Worm (Caenorhabditis elegans) whole organism, young adult: Measurements from ENCODE around the gene F21C10.7.

Source experiments
- B0261.1 ChIP-seq: sonication (generic microtip); optimal IDR thresholded peaks from 2 replicates; lab custom pipeline; 2016; ENCODE audit warnings: mild to moderate bottlenecking, missing genetic modification characterization, moderate library complexity, missing compliant biosample characterization
- C17E4.6 ChIP-seq: fragments of 200-800 bp; sonication (Bioruptor generic); IDR thresholded peaks from 2 replicates; pipeline ENCODE4 v1.3.6; 2022; ENCODE audit warnings: missing genetic modification reagents, missing genetic modification characterization, missing compliant biosample characterization
- D2030.7 ChIP-seq: fragments of 200-800 bp; sonication (Bioruptor generic); IDR thresholded peaks from 2 replicates; pipeline ENCODE4 v1.3.6; 2022; ENCODE audit warnings: missing genetic modification reagents, missing genetic modification characterization, missing compliant biosample characterization
- F10E7.11 ChIP-seq: sonication (generic microtip); optimal IDR thresholded peaks from 2 replicates; lab custom pipeline; 2017; ENCODE audit warnings: mild to moderate bottlenecking, missing genetic modification characterization, moderate library complexity, missing compliant biosample characterization
- F22D6.2 ChIP-seq: sonication (generic microtip); optimal IDR thresholded peaks from 2 replicates; lab custom pipeline; 2016; ENCODE audit warnings: mild to moderate bottlenecking, missing genetic modification characterization, missing compliant biosample characterization
- F23B12.7 ChIP-seq: sonication (generic microtip); optimal IDR thresholded peaks from 2 replicates; lab custom pipeline; 2017; ENCODE audit warnings: missing genetic modification characterization, mild to moderate bottlenecking, missing compliant biosample characterization, antibody characterized with exemption, moderate library complexity; ENCODE audit not compliant: insufficient read depth
- F55B11.4 ChIP-seq: sonication (generic microtip); optimal IDR thresholded peaks from 2 replicates; lab custom pipeline; 2016; ENCODE audit warnings: missing compliant biosample characterization, missing genetic modification characterization, borderline replicate concordance; ENCODE audit not compliant: insufficient read depth
- F57A8.1 ChIP-seq: fragments of 200-800 bp; sonication (Bioruptor generic); optimal IDR thresholded peaks from 2 replicates; lab custom pipeline; 2018; ENCODE audit warnings: mild to moderate bottlenecking, missing genetic modification characterization, moderate library complexity, missing compliant biosample characterization
- F57C9.4 ChIP-seq: sonication (generic microtip); optimal IDR thresholded peaks from 2 replicates; lab custom pipeline; 2017; ENCODE audit warnings: mild to moderate bottlenecking, missing genetic modification characterization, missing compliant biosample characterization
- K12H6.12 ChIP-seq: fragments of 200-800 bp; sonication (Bioruptor generic); optimal IDR thresholded peaks from 2 replicates; lab custom pipeline; 2018; ENCODE audit warnings: mild to moderate bottlenecking, missing genetic modification characterization, missing compliant biosample characterization
- T07F8.4 ChIP-seq: sonication (generic microtip); optimal IDR thresholded peaks from 2 replicates; lab custom pipeline; 2016; ENCODE audit warnings: mild to moderate bottlenecking, missing genetic modification characterization, moderate library complexity, missing compliant biosample characterization
- Y56A3A.18 ChIP-seq: fragments of 200-800 bp; sonication (Bioruptor generic); IDR thresholded peaks from 2 replicates; pipeline ENCODE4 v1.3.6; 2022; ENCODE audit warnings: missing genetic modification reagents, missing genetic modification characterization, missing compliant biosample characterization
- Y67H2A.10 ChIP-seq: fragments of 200-800 bp; sonication (Bioruptor generic); conservative IDR thresholded peaks from 2 replicates; pipeline ENCODE4 v1.3.6; 2022; ENCODE audit warnings: missing genetic modification reagents, missing genetic modification characterization, missing compliant biosample characterization
- Y95B8A.8 ChIP-seq: fragments of 200-800 bp; sonication (Bioruptor generic); IDR thresholded peaks from 2 replicates; pipeline ENCODE4 v1.3.6; 2022; ENCODE audit warnings: missing genetic modification reagents, missing genetic modification characterization, missing compliant biosample characterization
- athp-1 ChIP-seq: sonication (generic microtip); optimal IDR thresholded peaks from 2 replicates; lab custom pipeline; 2017; ENCODE audit warnings: mild to moderate bottlenecking, missing genetic modification characterization, missing compliant biosample characterization
- attf-3 ChIP-seq: fragments of 200-800 bp; sonication (Bioruptor generic); conservative IDR thresholded peaks from 2 replicates; pipeline ENCODE4 v1.3.6; 2022; ENCODE audit warnings: missing genetic modification reagents, missing genetic modification characterization, missing compliant biosample characterization
- bed-1 ChIP-seq: fragments of 200-800 bp; sonication (Bioruptor generic); IDR thresholded peaks from 2 replicates; pipeline ENCODE4 v1.3.6; 2022; ENCODE audit warnings: missing genetic modification reagents, missing genetic modification characterization, missing compliant biosample characterization
- cebp-2 ChIP-seq: fragments of 200-800 bp; sonication (Bioruptor generic); IDR thresholded peaks from 2 replicates; pipeline ENCODE4 v1.3.6; 2022; ENCODE audit warnings: missing genetic modification characterization, missing compliant biosample characterization
- ceh-27 ChIP-seq: fragments of 200-800 bp; sonication (Bioruptor generic); optimal IDR thresholded peaks from 2 replicates; lab custom pipeline; 2018; ENCODE audit warnings: mild to moderate bottlenecking, missing genetic modification characterization, moderate library complexity, missing compliant biosample characterization
- ceh-79 ChIP-seq: sonication (generic microtip); optimal IDR thresholded peaks from 2 replicates; lab custom pipeline; 2017; ENCODE audit warnings: mild to moderate bottlenecking, missing genetic modification characterization, missing compliant biosample characterization
- chd-7 ChIP-seq: sonication (generic microtip); optimal IDR thresholded peaks from 2 replicates; lab custom pipeline; 2016; ENCODE audit warnings: mild to moderate bottlenecking, missing genetic modification characterization, moderate library complexity, missing compliant biosample characterization
- dox-1 ChIP-seq: fragments of 200-800 bp; sonication (Bioruptor generic); IDR thresholded peaks from 2 replicates; pipeline ENCODE4 v1.3.6; 2022; ENCODE audit warnings: missing genetic modification reagents, missing genetic modification characterization, missing compliant biosample characterization
- efl-1 ChIP-seq: fragments of 150-350 bp; optimal IDR thresholded peaks from 2 replicates; lab custom pipeline; 2014; ENCODE audit warnings: missing biosample characterization, missing genetic modification reagents, missing genetic modification characterization
- egrh-3 ChIP-seq: fragments of 200-800 bp; sonication (Bioruptor generic); IDR thresholded peaks from 2 replicates; pipeline ENCODE4 v1.3.6; 2022; ENCODE audit warnings: missing genetic modification reagents, missing genetic modification characterization, missing compliant biosample characterization
- ekl-4 ChIP-seq: fragments of 200-800 bp; sonication (Bioruptor generic); IDR thresholded peaks from 2 replicates; pipeline ENCODE4 v1.3.6; 2022; ENCODE audit warnings: missing genetic modification reagents, missing genetic modification characterization, missing compliant biosample characterization
- hlh-26 ChIP-seq: fragments of 200-800 bp; sonication (Bioruptor generic); conservative IDR thresholded peaks from 2 replicates; pipeline ENCODE4 v1.3.6; 2022; ENCODE audit warnings: missing genetic modification reagents, missing genetic modification characterization, missing compliant biosample characterization
- hmg-20 ChIP-seq: fragments of 200-800 bp; sonication (Bioruptor generic); IDR thresholded peaks from 2 replicates; pipeline ENCODE4 v1.3.6; 2022; ENCODE audit warnings: missing genetic modification reagents, missing genetic modification characterization, missing compliant biosample characterization
- hsf-1 ChIP-seq: fragments of 200-800 bp; sonication (Bioruptor generic); IDR thresholded peaks from 2 replicates; pipeline ENCODE4 v1.3.6; 2022; ENCODE audit warnings: missing genetic modification reagents, missing genetic modification characterization, missing compliant biosample characterization
- let-607 ChIP-seq, 2 experiments: fragments of 200-800 bp in 1 of 2; sonication (Bioruptor generic) in 1 of 2; sonication (generic microtip) in 1 of 2; optimal IDR thresholded peaks; 2 replicates each; lab custom pipeline; 2016 to 2018; ENCODE audit warnings: mild to moderate bottlenecking in 2 of 2, missing compliant biosample characterization in 2 of 2, missing genetic modification characterization in 2 of 2, moderate library complexity in 2 of 2, missing genotype in 1 of 2
- lin-35 ChIP-seq, 3 experiments: fragments of 150-350 bp in 2 of 3; sonication (generic microtip) in 1 of 3; optimal IDR thresholded peaks; 2 replicates each; lab custom pipeline; 2014 to 2018; ENCODE audit warnings: missing biosample characterization in 3 of 3, missing genetic modification characterization in 3 of 3, missing genetic modification reagents in 3 of 3
- lin-40 ChIP-seq: sonication (generic microtip); optimal IDR thresholded peaks from 2 replicates; lab custom pipeline; 2016; ENCODE audit warnings: missing genetic modification characterization, mild to moderate bottlenecking, missing compliant biosample characterization, missing genotype, missing genetic modification reagents
- madf-8 ChIP-seq: fragments of 200-800 bp; sonication (Bioruptor generic); conservative IDR thresholded peaks from 2 replicates; pipeline ENCODE4 v1.3.6; 2022; ENCODE audit warnings: missing genetic modification reagents, missing genetic modification characterization, missing compliant biosample characterization
- nfya-1 ChIP-seq: sonication (generic microtip); optimal IDR thresholded peaks from 2 replicates; lab custom pipeline; 2017; ENCODE audit warnings: antibody characterized with exemption, missing compliant biosample characterization, missing genetic modification characterization, borderline replicate concordance; ENCODE audit not compliant: insufficient read depth
- nhr-120 ChIP-seq: fragments of 200-800 bp; sonication (Bioruptor generic); IDR thresholded peaks from 2 replicates; pipeline ENCODE4 v1.3.6; 2022; ENCODE audit warnings: missing genetic modification characterization, missing compliant biosample characterization
- pbrm-1 ChIP-seq: fragments of 200-800 bp; sonication (Bioruptor generic); IDR thresholded peaks from 2 replicates; pipeline ENCODE4 v1.3.6; 2022; ENCODE audit warnings: missing genetic modification reagents, missing genetic modification characterization, missing compliant biosample characterization
- repo-1 ChIP-seq: sonication (generic microtip); optimal IDR thresholded peaks from 2 replicates; lab custom pipeline; 2017; ENCODE audit warnings: mild to moderate bottlenecking, missing genetic modification characterization, missing compliant biosample characterization
- sea-2 ChIP-seq: fragments of 200-800 bp; sonication (Bioruptor generic); IDR thresholded peaks from 2 replicates; pipeline ENCODE4 v1.3.6; 2022; ENCODE audit warnings: missing genetic modification characterization, missing compliant biosample characterization
- snpc-1.3 ChIP-seq: sonication (generic microtip); optimal IDR thresholded peaks from 2 replicates; lab custom pipeline; 2017; ENCODE audit warnings: missing genetic modification characterization, mild to moderate bottlenecking, missing compliant biosample characterization, antibody characterized with exemption, moderate library complexity, missing genotype, missing genetic modification reagents; ENCODE audit not compliant: insufficient read depth
- snpc-4 ChIP-seq, 5 experiments: fragments of 150-350 bp in 1 of 5; sonication (generic microtip) in 4 of 5; optimal IDR thresholded peaks; 2 replicates each; lab custom pipeline; 2014 to 2018; ENCODE audit warnings: missing genetic modification characterization in 5 of 5, missing biosample characterization in 3 of 5, antibody characterized with exemption in 2 of 5, mild to moderate bottlenecking in 2 of 5, missing compliant biosample characterization in 2 of 5, missing genotype in 2 of 5, moderate library complexity in 2 of 5, missing genetic modification reagents in 1 of 5
- somi-1 ChIP-seq: fragments of 200-800 bp; sonication (Bioruptor generic); optimal IDR thresholded peaks from 2 replicates; lab custom pipeline; 2018; ENCODE audit warnings: mild to moderate bottlenecking, missing genetic modification characterization, missing compliant biosample characterization
- sptf-2 ChIP-seq: fragments of 200-800 bp; sonication (Bioruptor generic); optimal IDR thresholded peaks from 2 replicates; lab custom pipeline; 2018; ENCODE audit warnings: mild to moderate bottlenecking, missing genetic modification characterization, missing compliant biosample characterization
- tbx-9 ChIP-seq: sonication (generic microtip); optimal IDR thresholded peaks from 2 replicates; lab custom pipeline; 2016; ENCODE audit warnings: borderline replicate concordance, missing genetic modification characterization, inconsistent platforms, missing compliant biosample characterization
- tlf-1 ChIP-seq: fragments of 200-800 bp; sonication (Bioruptor generic); optimal IDR thresholded peaks from 2 replicates; lab custom pipeline; 2018; ENCODE audit warnings: mild to moderate bottlenecking, missing genetic modification characterization, missing compliant biosample characterization
- unc-62 ChIP-seq: fragments of 150-350 bp; optimal IDR thresholded peaks from 2 replicates; lab custom pipeline; 2014; ENCODE audit warnings: missing biosample characterization, missing genetic modification reagents, missing genetic modification characterization

F21C10.7 gene

DNA sequence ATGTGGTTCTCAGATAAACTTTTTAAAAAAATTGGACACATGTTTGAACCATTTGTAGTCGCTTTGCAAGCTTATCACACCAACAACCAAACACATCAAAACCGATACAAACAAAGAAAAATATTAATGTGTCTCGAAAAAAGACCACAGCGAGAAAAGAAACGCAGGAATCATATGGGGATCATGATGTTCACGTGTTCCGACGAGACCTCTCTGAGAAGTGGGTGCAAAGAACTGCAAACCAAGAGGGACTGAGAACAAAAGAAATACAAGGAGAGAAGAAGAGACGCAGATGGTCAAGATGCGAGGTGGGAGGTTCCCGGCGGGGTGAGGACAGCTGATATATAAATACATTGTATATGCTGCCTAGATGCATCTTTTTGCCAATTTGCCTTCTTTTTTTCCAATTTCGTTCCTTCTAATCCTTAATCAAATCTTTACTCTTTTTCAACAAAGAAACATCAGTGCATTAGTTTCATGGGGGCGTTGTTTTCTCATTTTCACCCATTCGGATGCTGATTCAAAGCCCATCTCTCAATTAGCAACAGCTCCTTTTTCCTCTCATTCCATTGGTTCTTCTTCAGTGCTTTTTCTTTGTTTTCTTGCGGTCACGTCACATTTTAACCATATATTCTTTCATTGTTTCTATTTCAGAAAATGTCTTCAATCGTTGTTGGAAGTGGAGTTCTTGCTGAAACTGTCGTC lies 16.8 kb upstream of the F21C10.7 start, which contains the start of gene F21C10.10 (continued):
- TF ChIP-seq lin-35 (GFP tag; optimal IDR thresholded peaks at IDR 0.05; lab: Kevin White, UChicago) (peak in 1 of 3 experiments; percentile 0), hsf-1 (GFP tag; lab: Robert Waterston, UW) (peak; percentile 62; the same call in 1 of the 2 replicates), sptf-2 (GFP tag; lab: Kevin White, UChicago) (no peak), repo-1 (tag; lab: Kevin White, UChicago) (no peak), ekl-4 (GFP tag; lab: Robert Waterston, UW) (peak; percentile 58), nhr-120 (GFP tag; lab: Robert Waterston, UW) (no peak), snpc-1.3 (tag; lab: Kevin White, UChicago) (no peak), C17E4.6 (GFP tag; lab: Robert Waterston, UW) (no peak), egrh-3 (GFP tag; lab: Robert Waterston, UW) (no peak), chd-7 (peak; percentile 69), F23B12.7 (tag; lab: Kevin White, UChicago) (peak; percentile 15), F57C9.4 (tag; lab: Kevin White, UChicago) (no peak), Y67H2A.10 (GFP tag; lab: Robert Waterston, UW) (no peak), ceh-27 (GFP tag; lab: Kevin White, UChicago) (peak; percentile 80), efl-1 (GFP tag; lab: Kevin White, UChicago) (no peak), dox-1 (peak; percentile 78), pbrm-1 (GFP tag; lab: Robert Waterston, UW) (peak; percentile 51; the same call in 1 of the 2 replicates), tbx-9 (no peak), F22D6.2 (tag; lab: Kevin White, UChicago) (peak; percentile 94), somi-1 (peak; percentile 87), madf-8 (GFP tag; lab: Robert Waterston, UW) (no peak), ceh-79 (tag; lab: Kevin White, UChicago) (no peak), lin-40 (peak; percentile 91), K12H6.12 (peak; percentile 67), F57A8.1 (GFP tag; lab: Kevin White, UChicago) (no peak), F55B11.4 (no peak), unc-62 (GFP tag; lab: Kevin White, UChicago) (peak; percentile 52), snpc-4 (GFP tag; optimal IDR thresholded peaks at IDR 0.05; lab: Kevin White, UChicago) (no peak), snpc-4 (tag; optimal IDR thresholded peaks at IDR 0.05; lab: Kevin White, UChicago) (peak in 2 of 4 experiments; percentile 22 to 48), Y95B8A.8 (GFP tag; lab: Robert Waterston, UW) (no peak), nfya-1 (tag; lab: Kevin White, UChicago) (no peak), B0261.1 (tag; lab: Kevin White, UChicago) (no peak), hmg-20 (GFP tag; lab: Robert Waterston, UW) (no peak), let-607 (tag; optimal IDR thresholded peaks at IDR 0.05; lab: Kevin White, UChicago) (peak; percentile 18 to 50), cebp-2 (GFP tag; lab: Robert Waterston, UW) (no peak), sea-2 (GFP tag; lab: Robert Waterston, UW) (no peak), hlh-26 (no peak), D2030.7 (GFP tag; lab: Robert Waterston, UW) (no peak), T07F8.4 (tag; lab: Kevin White, UChicago) (no peak), athp-1 (tag; lab: Kevin White, UChicago) (no peak), Y56A3A.18 (GFP tag; lab: Robert Waterston, UW) (no peak), tlf-1 (GFP tag; lab: Kevin White, UChicago) (peak; percentile 34), attf-3 (no peak), bed-1 (GFP tag; lab: Robert Waterston, UW) (no peak), F10E7.11 (no peak)
